Fruit fly (Drosophila melanogaster): Measurements from ENCODE around the gene CG18622.

- TF ChIP-seq CG8478 (optimal IDR thresholded peaks at IDR 0.05) (no peak), CTCF (optimal IDR thresholded peaks at IDR 0.05) (no peak)
Observed at dm6 chr3R:16986181-16987074, 1.1 kb downstream of the CG18622 start.

Measured in S2 (cell line).